Fruit fly (Drosophila melanogaster) whole organism, embryonic: ENCODE measurements around the gene NdufA3.

Source experiments
- CG12391 ChIP-seq: fragments of 200-800 bp; sonication (Bioruptor generic); optimal IDR thresholded peaks from 3 replicates; lab custom pipeline; 2018; ENCODE audit warnings: missing biosample characterization, mild to moderate bottlenecking, missing genetic modification characterization, moderate library complexity
- CG3163 ChIP-seq: fragments of 200-800 bp; sonication (Bioruptor generic); optimal IDR thresholded peaks from 3 replicates; lab custom pipeline; 2016; ENCODE audit warnings: missing biosample characterization, missing genetic modification characterization
- Ets65A ChIP-seq: fragments of 200-800 bp; sonication (Bioruptor generic); peaks from one replicate; lab custom pipeline; 2016; ENCODE audit warnings: missing biosample characterization, missing genetic modification characterization
- Pdp1 ChIP-seq, 2 experiments: fragments of 200-800 bp; sonication (Bioruptor generic); optimal IDR thresholded peaks; 3 replicates each; lab custom pipeline; 2016; ENCODE audit warnings: missing biosample characterization in 2 of 2, missing genetic modification characterization in 2 of 2, mild to moderate bottlenecking in 1 of 2, moderate library complexity in 1 of 2
- Ravus ChIP-seq: fragments of 200-800 bp; sonication (Bioruptor generic); IDR thresholded peaks from 2 replicates; pipeline ENCODE4 v1.3.6; 2022; ENCODE audit warnings: missing biosample characterization, missing genetic modification characterization
- Sry-δ ChIP-seq: fragments of 200-800 bp; sonication (Bioruptor generic); optimal IDR thresholded peaks from 2 replicates; lab custom pipeline; 2016; ENCODE audit warnings: missing biosample characterization, missing genetic modification characterization
- dmrt99B ChIP-seq: fragments of 200-800 bp; sonication (Bioruptor generic); optimal IDR thresholded peaks from 2 replicates; lab custom pipeline; 2018; ENCODE audit warnings: missing biosample characterization, mild to moderate bottlenecking, missing genetic modification characterization, moderate library complexity

DNA sequence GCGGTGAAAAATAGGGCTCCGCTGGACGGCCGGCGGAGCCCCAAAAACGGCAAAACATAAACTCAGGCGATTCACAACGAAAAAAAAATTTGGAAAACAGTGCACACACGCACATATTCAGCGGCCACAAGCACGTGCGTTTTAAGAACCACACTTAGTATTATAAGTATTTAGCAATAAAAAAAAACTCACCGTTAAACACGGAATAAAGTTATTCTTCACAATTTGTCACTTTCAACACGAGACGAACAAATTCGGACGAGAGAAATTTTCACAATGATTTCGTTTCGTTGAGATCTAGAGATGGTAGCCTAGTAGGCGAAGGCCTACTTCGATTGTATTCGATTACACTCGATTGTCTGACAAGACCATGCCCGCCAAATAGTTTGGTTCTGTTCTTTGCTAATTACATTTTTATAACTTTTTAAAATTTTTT is 3.4 kb downstream of the NdufA3 start, which contains the start of gene His3.3B:
- TF ChIP-seq Ravus (GFP tag; lab: Robert Waterston, UW) (no peak), dmrt99B (tag; lab: Kevin White, UChicago) (no peak), CG3163 (GFP tag; lab: Kevin White, UChicago) (no peak), Sry-δ (GFP tag; lab: Kevin White, UChicago) (peak; percentile 90), CG12391 (no peak), Ets65A (GFP tag; lab: Kevin White, UChicago) (no peak), Pdp1 (GFP tag; optimal IDR thresholded peaks at IDR 0.05; lab: Kevin White, UChicago) (no peak)
